Fruit fly (Drosophila melanogaster) whole organism, embryonic: ENCODE data around the gene Helz.

Experiments used
- BEAF-32 ChIP-seq: fragments of 200-800 bp; sonication (Bioruptor generic); optimal IDR thresholded peaks from 3 replicates; lab custom pipeline; 2017; ENCODE audit warnings: missing biosample characterization, missing genetic modification characterization, mild to moderate bottlenecking, moderate library complexity, missing genetic modification reagents
- Bteb2 ChIP-seq: fragments of 200-800 bp; sonication (Bioruptor generic); optimal IDR thresholded peaks from 2 replicates; lab custom pipeline; 2016; ENCODE audit warnings: missing biosample characterization, missing genetic modification characterization
- CG10209 ChIP-seq: fragments of 200-800 bp; sonication (Bioruptor generic); optimal IDR thresholded peaks from 3 replicates; lab custom pipeline; 2017; ENCODE audit warnings: missing biosample characterization, mild to moderate bottlenecking, missing genetic modification characterization, missing genetic modification reagents
- CG10267 ChIP-seq: fragments of 200-800 bp; sonication (Bioruptor generic); optimal IDR thresholded peaks from 2 replicates; lab custom pipeline; 2018; ENCODE audit warnings: missing biosample characterization, mild to moderate bottlenecking, missing genetic modification characterization, moderate library complexity
- CG11456 ChIP-seq: fragments of 200-800 bp; sonication (Bioruptor generic); IDR thresholded peaks from 3 replicates; pipeline ENCODE4 v1.3.6; 2022; ENCODE audit warnings: missing biosample characterization, missing genetic modification characterization
- CG12071 ChIP-seq: fragments of 200-800 bp; sonication (Bioruptor generic); optimal IDR thresholded peaks from 3 replicates; lab custom pipeline; 2018; ENCODE audit warnings: missing biosample characterization, mild to moderate bottlenecking, missing genetic modification characterization
- CG12155 ChIP-seq: fragments of 200-800 bp; sonication (Bioruptor generic); optimal IDR thresholded peaks from 3 replicates; lab custom pipeline; 2016; ENCODE audit warnings: missing biosample characterization, missing genetic modification characterization
- CG12219 ChIP-seq: fragments of 200-800 bp; sonication (Bioruptor generic); optimal IDR thresholded peaks from 3 replicates; lab custom pipeline; 2018; ENCODE audit warnings: missing biosample characterization, mild to moderate bottlenecking, missing genetic modification characterization
- CG15514 ChIP-seq: fragments of 200-800 bp; sonication (Bioruptor generic); optimal IDR thresholded peaks from 3 replicates; lab custom pipeline; 2017; ENCODE audit warnings: missing biosample characterization, missing genetic modification characterization, mild to moderate bottlenecking, moderate library complexity, missing genetic modification reagents
- CG17361 ChIP-seq: fragments of 200-800 bp; sonication (Bioruptor generic); IDR thresholded peaks from 3 replicates; pipeline ENCODE4 v1.3.6; 2022; ENCODE audit warnings: missing biosample characterization, missing genetic modification characterization
- CG1832 ChIP-seq: fragments of 200-800 bp; sonication (Bioruptor generic); optimal IDR thresholded peaks from 2 replicates; lab custom pipeline; 2017; ENCODE audit warnings: missing biosample characterization, mild to moderate bottlenecking, missing genetic modification characterization, inconsistent platforms
- CG2116 ChIP-seq: fragments of 200-800 bp; sonication (Bioruptor generic); optimal IDR thresholded peaks from 3 replicates; lab custom pipeline; 2018; ENCODE audit warnings: missing biosample characterization, mild to moderate bottlenecking, missing genetic modification characterization
- CG2129 ChIP-seq: fragments of 200-800 bp; sonication (Bioruptor generic); IDR thresholded peaks from 2 replicates; pipeline ENCODE4 v1.3.6; 2022; ENCODE audit warnings: missing biosample characterization, missing genetic modification characterization; ENCODE audit not compliant: partially characterized antibody
- CG2202 ChIP-seq: fragments of 200-800 bp; sonication (Bioruptor generic); optimal IDR thresholded peaks from 2 replicates; lab custom pipeline; 2018; ENCODE audit warnings: missing biosample characterization, mild to moderate bottlenecking, missing genetic modification characterization
- CG2712 ChIP-seq: fragments of 200-800 bp; optimal IDR thresholded peaks from 3 replicates; lab custom pipeline; 2019; ENCODE audit warnings: missing biosample characterization, mild to moderate bottlenecking, missing genetic modification characterization, moderate library complexity
- CG3281 ChIP-seq: fragments of 200-800 bp; sonication (Bioruptor generic); optimal IDR thresholded peaks from 3 replicates; lab custom pipeline; 2017; ENCODE audit warnings: missing biosample characterization, mild to moderate bottlenecking, missing genetic modification characterization
- CG4404 ChIP-seq: fragments of 200-800 bp; sonication (Bioruptor generic); IDR thresholded peaks from 2 replicates; pipeline ENCODE4 v1.3.6; 2022; ENCODE audit warnings: missing biosample characterization, missing genetic modification characterization
- CG6765 ChIP-seq: fragments of 200-800 bp; sonication (Bioruptor generic); optimal IDR thresholded peaks from 3 replicates; lab custom pipeline; 2017; ENCODE audit warnings: missing biosample characterization, mild to moderate bottlenecking, missing genetic modification characterization
- CG7745 ChIP-seq: fragments of 200-800 bp; sonication (Bioruptor generic); optimal IDR thresholded peaks from 2 replicates; lab custom pipeline; 2018; ENCODE audit warnings: missing biosample characterization, mild to moderate bottlenecking, missing genetic modification characterization, moderate library complexity
- D ChIP-seq, 2 experiments: fragments of 200-800 bp in 1 of 2; fragments of >200 bp in 1 of 2; sonication (Bioruptor generic) in 1 of 2; optimal IDR thresholded peaks; 2 replicates in 1 of 2; 3 replicates in 1 of 2; lab custom pipeline; 2017; ENCODE audit warnings: mild to moderate bottlenecking in 1 of 2, missing biosample characterization in 1 of 2, missing genetic modification characterization in 1 of 2, missing genetic modification reagents in 1 of 2
- Deaf1 ChIP-seq: fragments of 200-800 bp; optimal IDR thresholded peaks from 3 replicates; lab custom pipeline; 2019; ENCODE audit warnings: missing biosample characterization, mild to moderate bottlenecking, missing genetic modification characterization, moderate library complexity
- Dp ChIP-seq: fragments of 200-800 bp; sonication (Bioruptor generic); optimal IDR thresholded peaks from 2 replicates; lab custom pipeline; 2018; ENCODE audit warnings: missing biosample characterization, mild to moderate bottlenecking, missing genetic modification characterization, moderate library complexity
- E2f2 ChIP-seq: fragments of 200-800 bp; sonication (Bioruptor generic); IDR thresholded peaks from 2 replicates; pipeline ENCODE4 v1.3.6; 2022; ENCODE audit warnings: missing biosample characterization, missing genetic modification characterization
- Hmr ChIP-seq: fragments of 200-800 bp; sonication (Bioruptor generic); optimal IDR thresholded peaks from 3 replicates; lab custom pipeline; 2017; ENCODE audit warnings: mild to moderate bottlenecking, missing biosample characterization, missing genetic modification reagents, missing genetic modification characterization
- Hr3 ChIP-seq: fragments of 200-800 bp; sonication (Bioruptor generic); optimal IDR thresholded peaks from 3 replicates; lab custom pipeline; 2016; ENCODE audit warnings: missing biosample characterization, missing genetic modification characterization
- PHDP ChIP-seq: fragments of 200-800 bp; sonication (Bioruptor generic); optimal IDR thresholded peaks from 3 replicates; lab custom pipeline; 2018; ENCODE audit warnings: missing biosample characterization, mild to moderate bottlenecking, missing genetic modification characterization, moderate library complexity
- Side ChIP-seq: fragments of 200-800 bp; sonication (Bioruptor generic); optimal IDR thresholded peaks from 2 replicates; lab custom pipeline; 2016; ENCODE audit warnings: missing biosample characterization, missing genetic modification characterization
- TFAM ChIP-seq: fragments of 200-800 bp; sonication (Bioruptor generic); optimal IDR thresholded peaks from 2 replicates; lab custom pipeline; 2017; ENCODE audit warnings: missing biosample characterization, missing genetic modification characterization, inconsistent platforms
- Xrp1 ChIP-seq: fragments of 200-800 bp; sonication (Bioruptor generic); IDR thresholded peaks from 2 replicates; pipeline ENCODE4 v1.3.6; 2022; ENCODE audit warnings: missing biosample characterization, missing genetic modification characterization
- ac ChIP-seq: fragments of 200-800 bp; sonication (Bioruptor generic); optimal IDR thresholded peaks from 3 replicates; lab custom pipeline; 2017; ENCODE audit warnings: missing biosample characterization, mild to moderate bottlenecking, missing genetic modification characterization
- chm ChIP-seq: fragments of 200-800 bp; sonication (Bioruptor generic); IDR thresholded peaks from 2 replicates; pipeline ENCODE4 v1.3.6; 2022; ENCODE audit warnings: missing biosample characterization, missing genetic modification characterization
- en ChIP-seq: fragments of 200-800 bp; sonication (Bioruptor generic); optimal IDR thresholded peaks from 2 replicates; lab custom pipeline; 2016; ENCODE audit warnings: missing biosample characterization, missing genetic modification characterization
- ftz-f1 ChIP-seq: fragments of 200-800 bp; sonication (Bioruptor generic); optimal IDR thresholded peaks from 2 replicates; lab custom pipeline; 2016; ENCODE audit warnings: missing biosample characterization, missing genetic modification characterization
- gsb ChIP-seq: fragments of 200-800 bp; sonication (Bioruptor generic); IDR thresholded peaks from 2 replicates; pipeline ENCODE4 v1.3.6; 2022; ENCODE audit warnings: missing biosample characterization, missing genetic modification characterization
- insv ChIP-seq, 2 experiments: fragments of 200-800 bp; sonication (Bioruptor generic); optimal IDR thresholded peaks; 3 replicates each; lab custom pipeline; 2016 to 2018; ENCODE audit warnings: missing biosample characterization in 2 of 2, missing genetic modification characterization in 2 of 2
- lilli ChIP-seq: fragments of 200-800 bp; sonication (Bioruptor generic); optimal IDR thresholded peaks from 3 replicates; lab custom pipeline; 2016; ENCODE audit warnings: missing biosample characterization, missing genetic modification characterization
- lmd ChIP-seq: fragments of 200-800 bp; sonication (Bioruptor generic); IDR thresholded peaks from 2 replicates; pipeline ENCODE4 v1.3.6; 2022; ENCODE audit warnings: missing biosample characterization, missing genetic modification characterization
- lola ChIP-seq, 3 experiments: fragments of >200 bp in 2 of 3; fragments of 200-800 bp in 1 of 3; sonication (Bioruptor generic) in 1 of 3; optimal IDR thresholded peaks; 2 replicates each; lab custom pipeline; 2017 to 2019; ENCODE audit warnings: missing biosample characterization in 3 of 3, missing genetic modification characterization in 3 of 3, mild to moderate bottlenecking in 1 of 3, moderate library complexity in 1 of 3
- lov ChIP-seq, 2 experiments: fragments of 200-800 bp in 1 of 2; fragments of >200 bp in 1 of 2; sonication (Bioruptor generic) in 1 of 2; IDR thresholded peaks in 1 of 2; optimal IDR thresholded peaks in 1 of 2; 2 replicates in 1 of 2; 3 replicates in 1 of 2; pipeline versions ENCODE4 v1.3.6 to Lab custom; 2017 to 2022; ENCODE audit warnings: missing biosample characterization in 1 of 2, missing genetic modification characterization in 1 of 2
- odd ChIP-seq: fragments of 200-800 bp; sonication (Bioruptor generic); optimal IDR thresholded peaks from 2 replicates; lab custom pipeline; 2017; ENCODE audit warnings: missing biosample characterization, mild to moderate bottlenecking, missing genetic modification characterization
- pita ChIP-seq: fragments of 200-800 bp; sonication (Bioruptor generic); optimal IDR thresholded peaks from 2 replicates; lab custom pipeline; 2017; ENCODE audit warnings: missing biosample characterization, mild to moderate bottlenecking, missing genetic modification characterization
- pzg ChIP-seq: fragments of 200-800 bp; sonication (Bioruptor generic); optimal IDR thresholded peaks from 3 replicates; lab custom pipeline; 2018; ENCODE audit warnings: missing biosample characterization, mild to moderate bottlenecking, missing genetic modification characterization, moderate library complexity
- ro ChIP-seq: fragments of 200-800 bp; sonication (Bioruptor generic); IDR thresholded peaks from 2 replicates; pipeline ENCODE4 v1.3.6; 2022; ENCODE audit warnings: missing biosample characterization, missing genetic modification characterization
- row ChIP-seq: fragments of 200-800 bp; sonication (Bioruptor generic); IDR thresholded peaks from 3 replicates; pipeline ENCODE4 v1.3.6; 2022; ENCODE audit warnings: missing biosample characterization, missing genetic modification characterization
- salm ChIP-seq: fragments of 200-800 bp; sonication (Bioruptor generic); optimal IDR thresholded peaks from 2 replicates; lab custom pipeline; 2018; ENCODE audit warnings: missing biosample characterization, mild to moderate bottlenecking, missing genetic modification characterization
- z ChIP-seq: fragments of 200-800 bp; sonication (Bioruptor generic); IDR thresholded peaks from 3 replicates; pipeline ENCODE4 v1.3.6; 2022; ENCODE audit warnings: missing biosample characterization, missing genetic modification characterization

The Helz gene

dm6 chr3L:14775711-14776660 is 13.7 kb upstream of the Helz start, which contains the start of gene mop (continued):
- TF ChIP-seq row (GFP tag; lab: Robert Waterston, UW) (peak; percentile 89), CG2712 (tag; lab: Kevin White, UChicago) (no peak), CG10267 (tag; lab: Kevin White, UChicago) (peak; percentile 26), CG11456 (GFP tag; lab: Robert Waterston, UW) (0 out of 3 replicates have a peak, but pooled peaks have one; percentile 55), lilli (GFP tag; lab: Kevin White, UChicago) (peak; percentile 32), E2f2 (GFP tag; lab: Robert Waterston, UW) (peak; percentile 20; the same call in 1 of the 2 replicates), CG17361 (GFP tag; lab: Robert Waterston, UW) (no peak; the same call in 2 of the 3 replicates), CG2116 (peak; percentile 29), lov (optimal IDR thresholded peaks at IDR 0.05; lab: Kevin White, UChicago) (no peak), lov (GFP tag; IDR thresholded peaks at IDR 0.05; lab: Robert Waterston, UW) (no peak), gsb (GFP tag; lab: Robert Waterston, UW) (no peak), CG7745 (tag; lab: Kevin White, UChicago) (peak; percentile 36), CG12155 (GFP tag; lab: Kevin White, UChicago) (peak; percentile 44), CG12219 (no peak), Hr3 (GFP tag; lab: Kevin White, UChicago) (peak; percentile 33), pzg (GFP tag; lab: Kevin White, UChicago) (peak; percentile 54), lmd (GFP tag; lab: Robert Waterston, UW) (peak; percentile 41), ac (GFP tag; lab: Kevin White, UChicago) (no peak), CG12071 (no peak), PHDP (tag; lab: Kevin White, UChicago) (no peak), CG15514 (GFP tag; lab: Kevin White, UChicago) (no peak), en (GFP tag; lab: Kevin White, UChicago) (no peak), chm (peak; percentile 72; the same call in 1 of the 2 replicates), Dp (GFP tag; lab: Kevin White, UChicago) (no peak), z (GFP tag; lab: Robert Waterston, UW) (no peak), salm (tag; lab: Kevin White, UChicago) (no peak), CG1832 (GFP tag; lab: Kevin White, UChicago) (no peak), D (optimal IDR thresholded peaks at IDR 0.05; lab: Kevin White, UChicago) (peak; percentile 10), D (GFP tag; optimal IDR thresholded peaks at IDR 0.05; lab: Kevin White, UChicago) (no peak), ro (no peak), CG3281 (peak; percentile 43), Bteb2 (GFP tag; lab: Kevin White, UChicago) (peak; percentile 15), CG2202 (tag; lab: Kevin White, UChicago) (no peak), insv (GFP tag; optimal IDR thresholded peaks at IDR 0.05; lab: Kevin White, UChicago) (peak; percentile 92 to 98), Hmr (GFP tag; lab: Kevin White, UChicago) (no peak), CG6765 (no peak), TFAM (GFP tag; lab: Kevin White, UChicago) (no peak), pita (no peak), lola (GFP tag; optimal IDR thresholded peaks at IDR 0.05; lab: Kevin White, UChicago) (peak in 1 of 3 experiments; percentile 44), odd (no peak), Xrp1 (no peak; the same call in 1 of the 2 replicates), ftz-f1 (no peak), Deaf1 (no peak), CG4404 (GFP tag; lab: Robert Waterston, UW) (no peak), BEAF-32 (peak; percentile 62), CG10209 (GFP tag; lab: Kevin White, UChicago) (no peak), CG2129 (0 out of 2 replicates have a peak, but pooled peaks have one; percentile 28), Side (GFP tag; lab: Kevin White, UChicago) (peak; percentile 41)
